Fruit fly (Drosophila melanogaster): Measurements from ENCODE around the gene CG31106.

Gene CG31106

dm6 chr3R:25262322-25262761 is 46.2 kb downstream of the CG31106 start, which contains the start of the genes Kdsr and CG11858 (continued):
- TF ChIP-seq CG3847 (GFP tag; IDR thresholded peaks at IDR 0.05) = peak; percentile 68
- TF ChIP-seq CG16779 (GFP tag; IDR thresholded peaks at IDR 0.05) = no peak
- peak; percentile 70; the same call in 2 of the 3 replicates for TF ChIP-seq ken (GFP tag; IDR thresholded peaks at IDR 0.05)
- peak; percentile 21 for TF ChIP-seq Fer2 (tag; optimal IDR thresholded peaks at IDR 0.05)
- TF ChIP-seq prd (optimal IDR thresholded peaks at IDR 0.05) = no peak
- peak; percentile 85 for TF ChIP-seq prd (GFP tag; IDR thresholded peaks at IDR 0.05)
- TF ChIP-seq HLH3B (GFP tag; IDR thresholded peaks at IDR 0.05) = peak; percentile 21; the same call in 1 of the 2 replicates
- TF ChIP-seq ewg (GFP tag; optimal IDR thresholded peaks at IDR 0.05) = no peak
- no peak for TF ChIP-seq gce (GFP tag; IDR thresholded peaks at IDR 0.05)
- no peak for TF ChIP-seq pros (GFP tag; optimal IDR thresholded peaks at IDR 0.05)
- TF ChIP-seq fd3F (GFP tag; optimal IDR thresholded peaks at IDR 0.05) = peak; percentile 47
- TF ChIP-seq Antp (GFP tag; optimal IDR thresholded peaks at IDR 0.05) = peak; percentile 28
- TF ChIP-seq CG6813 (GFP tag; optimal IDR thresholded peaks at IDR 0.05) = no peak
- peak; percentile 45 for TF ChIP-seq fd96Cb (tag; optimal IDR thresholded peaks at IDR 0.05)
- peak; percentile 53 for TF ChIP-seq Atf3 (GFP tag; optimal IDR thresholded peaks at IDR 0.05)
- TF ChIP-seq Lpt (GFP tag; optimal IDR thresholded peaks at IDR 0.05) = no peak
- TF ChIP-seq C15 (GFP tag; IDR thresholded peaks at IDR 0.05) = no peak
- peak; percentile 73 for TF ChIP-seq grn (GFP tag; optimal IDR thresholded peaks at IDR 0.05)
- peak; percentile 76 for TF ChIP-seq Xrp1 (GFP tag; IDR thresholded peaks at IDR 0.05)
- peak; percentile 75 for TF ChIP-seq phol (tag; optimal IDR thresholded peaks at IDR 0.05)
- peak; percentile 64 for TF ChIP-seq CG7839 (tag; optimal IDR thresholded peaks at IDR 0.05)
- peak; percentile 29 for TF ChIP-seq hkb (optimal IDR thresholded peaks at IDR 0.05)
- peak; percentile 66 for TF ChIP-seq hkb (GFP tag; IDR thresholded peaks at IDR 0.05)
- no peak for TF ChIP-seq trh (GFP tag; optimal IDR thresholded peaks at IDR 0.05)
- peak; percentile 2 for TF ChIP-seq run (tag; optimal IDR thresholded peaks at IDR 0.05)
- no peak for TF ChIP-seq CG3407 (GFP tag; optimal IDR thresholded peaks at IDR 0.05)
- peak; percentile 12 for TF ChIP-seq CG1602 (GFP tag; optimal IDR thresholded peaks at IDR 0.05)
- peak; percentile 59 for TF ChIP-seq CG9215 (GFP tag; IDR thresholded peaks at IDR 0.05)
- TF ChIP-seq knrl (GFP tag; IDR thresholded peaks at IDR 0.05; ENCODE audit: partially characterized antibody) = no peak
- no peak for TF ChIP-seq CG31365 (tag; optimal IDR thresholded peaks at IDR 0.05)
- no peak for TF ChIP-seq fd64A (GFP tag; optimal IDR thresholded peaks at IDR 0.05)
- no peak for TF ChIP-seq NC2α (GFP tag; optimal IDR thresholded peaks at IDR 0.05)
- TF ChIP-seq Blimp-1 (GFP tag; optimal IDR thresholded peaks at IDR 0.05) = no peak
- TF ChIP-seq lola (GFP tag; optimal IDR thresholded peaks at IDR 0.05) = peak in 1 of 3 experiments; percentile 53
- TF ChIP-seq Fer3 (tag; optimal IDR thresholded peaks at IDR 0.05) = peak; percentile 61
- TF ChIP-seq CG6791 (GFP tag; IDR thresholded peaks at IDR 0.05; ENCODE audit: partially characterized antibody) = no peak
- no peak for TF ChIP-seq CG14965 (GFP tag; optimal IDR thresholded peaks at IDR 0.05; ENCODE audit: borderline replicate concordance)
- TF ChIP-seq Six4 (GFP tag; optimal IDR thresholded peaks at IDR 0.05) = no peak
- 0 out of 2 replicates have a peak, but pooled peaks have one; percentile 10 for TF ChIP-seq stc (GFP tag; IDR thresholded peaks at IDR 0.05)
- TF ChIP-seq pfk (GFP tag; optimal IDR thresholded peaks at IDR 0.05) = no peak
- TF ChIP-seq chn (GFP tag; optimal IDR thresholded peaks at IDR 0.05) = peak; percentile 65
- TF ChIP-seq Nf-YB (GFP tag; optimal IDR thresholded peaks at IDR 0.05) = peak; percentile 5
- no peak for TF ChIP-seq cad (GFP tag; optimal IDR thresholded peaks at IDR 0.05)
- peak; percentile 77 for TF ChIP-seq CG34376 (GFP tag; optimal IDR thresholded peaks at IDR 0.05)
- no peak for TF ChIP-seq ato (GFP tag; IDR thresholded peaks at IDR 0.05; ENCODE audit: partially characterized antibody)
- no peak for TF ChIP-seq Gug (GFP tag; IDR thresholded peaks at IDR 0.05)
- no peak for TF ChIP-seq Opbp (GFP tag; IDR thresholded peaks at IDR 0.05; ENCODE audit: partially characterized antibody)
- no peak for TF ChIP-seq en (GFP tag; optimal IDR thresholded peaks at IDR 0.05)
- TF ChIP-seq Gsc (GFP tag; IDR thresholded peaks at IDR 0.05) = no peak
- TF ChIP-seq CG30020 (tag; optimal IDR thresholded peaks at IDR 0.05) = peak; percentile 46
- no peak for TF ChIP-seq CG31388 (GFP tag; optimal IDR thresholded peaks at IDR 0.05)

All from whole organism, embryonic.